Fruit fly (Drosophila melanogaster) whole organism, prepupa: ENCODE measurements around the gene shakB.

Experiments
- Blimp-1 ChIP-seq: fragments of 200-800 bp; sonication (Bioruptor generic); optimal IDR thresholded peaks from 3 replicates; lab custom pipeline; 2017; ENCODE audit warnings: missing biosample characterization, missing genetic modification characterization, mild to moderate bottlenecking, moderate library complexity, missing genetic modification reagents
- CG10631 ChIP-seq: fragments of 200-800 bp; sonication (Bioruptor generic); optimal IDR thresholded peaks from 2 replicates; lab custom pipeline; 2016; ENCODE audit warnings: missing biosample characterization, missing genetic modification characterization
- CG10669 ChIP-seq: fragments of 200-800 bp; sonication (Bioruptor generic); optimal IDR thresholded peaks from 3 replicates; lab custom pipeline; 2018; ENCODE audit warnings: missing biosample characterization, mild to moderate bottlenecking, missing genetic modification characterization, moderate library complexity
- CG11294 ChIP-seq: fragments of 200-800 bp; sonication (Bioruptor generic); IDR thresholded peaks from 2 replicates; pipeline ENCODE4 v1.3.6; 2022; ENCODE audit warnings: missing biosample characterization, missing genetic modification characterization
- CG11902 ChIP-seq: fragments of 200-800 bp; sonication (Bioruptor generic); optimal IDR thresholded peaks from 3 replicates; lab custom pipeline; 2016; ENCODE audit warnings: missing biosample characterization, missing genetic modification characterization
- CG1621 ChIP-seq: fragments of 200-800 bp; sonication (Bioruptor generic); optimal IDR thresholded peaks from 3 replicates; lab custom pipeline; 2018; ENCODE audit warnings: missing biosample characterization, mild to moderate bottlenecking, missing genetic modification characterization
- CG3032 ChIP-seq: fragments of 200-800 bp; optimal IDR thresholded peaks from 2 replicates; lab custom pipeline; 2019; ENCODE audit warnings: missing biosample characterization, mild to moderate bottlenecking, missing genetic modification characterization, moderate library complexity
- CG31627 ChIP-seq: fragments of 200-800 bp; sonication (Bioruptor generic); optimal IDR thresholded peaks from 3 replicates; lab custom pipeline; 2016; ENCODE audit warnings: missing biosample characterization, missing genetic modification characterization
- CG4318 ChIP-seq: fragments of 200-800 bp; sonication (Bioruptor generic); optimal IDR thresholded peaks from 3 replicates; lab custom pipeline; 2017; ENCODE audit warnings: missing biosample characterization, mild to moderate bottlenecking, missing genetic modification characterization
- CG6163 ChIP-seq: fragments of 200-800 bp; sonication (Bioruptor generic); IDR thresholded peaks from 3 replicates; pipeline ENCODE4 v1.3.6; 2022; ENCODE audit warnings: missing biosample characterization, missing genetic modification characterization
- CG6276 ChIP-seq: fragments of 200-800 bp; sonication (Bioruptor generic); optimal IDR thresholded peaks from 2 replicates; lab custom pipeline; 2017; ENCODE audit warnings: missing biosample characterization, mild to moderate bottlenecking, missing genetic modification characterization
- CG6854 ChIP-seq: fragments of 200-800 bp; sonication (Bioruptor generic); optimal IDR thresholded peaks from 2 replicates; lab custom pipeline; 2017; ENCODE audit warnings: missing biosample characterization, mild to moderate bottlenecking, missing genetic modification characterization
- CG7368 ChIP-seq: fragments of 200-800 bp; sonication (Bioruptor generic); optimal IDR thresholded peaks from 3 replicates; lab custom pipeline; 2016; ENCODE audit warnings: missing biosample characterization, missing genetic modification characterization
- CG8632 ChIP-seq: fragments of 200-800 bp; sonication (Bioruptor generic); optimal IDR thresholded peaks from 3 replicates; lab custom pipeline; 2016; ENCODE audit warnings: missing biosample characterization, missing genetic modification characterization
- Eip93F ChIP-seq: fragments of 200-800 bp; sonication (Bioruptor generic); optimal IDR thresholded peaks from 2 replicates; lab custom pipeline; 2016; ENCODE audit warnings: missing biosample characterization, mild to moderate bottlenecking, missing genetic modification characterization
- Ets21C ChIP-seq: fragments of 200-800 bp; sonication (Bioruptor generic); optimal IDR thresholded peaks from 3 replicates; lab custom pipeline; 2016; ENCODE audit warnings: missing biosample characterization, missing genetic modification characterization
- Ets96B ChIP-seq: fragments of 200-800 bp; optimal IDR thresholded peaks from 2 replicates; lab custom pipeline; 2019; ENCODE audit warnings: missing biosample characterization, mild to moderate bottlenecking, missing genetic modification characterization, moderate library complexity
- Gug ChIP-seq: fragments of 200-800 bp; sonication (Bioruptor generic); IDR thresholded peaks from 2 replicates; pipeline ENCODE4 v1.3.6; 2022; ENCODE audit warnings: missing biosample characterization, missing genetic modification characterization
- Hr39 ChIP-seq: fragments of 200-800 bp; sonication (Bioruptor generic); optimal IDR thresholded peaks from 2 replicates; lab custom pipeline; 2016; ENCODE audit warnings: missing biosample characterization, missing genetic modification characterization
- Hr4 ChIP-seq: fragments of 200-800 bp; sonication (Bioruptor generic); optimal IDR thresholded peaks from 3 replicates; lab custom pipeline; 2016; ENCODE audit warnings: missing biosample characterization, missing genetic modification characterization
- Lpt ChIP-seq: fragments of 200-800 bp; sonication (Bioruptor generic); optimal IDR thresholded peaks from 3 replicates; lab custom pipeline; 2016; ENCODE audit warnings: missing biosample characterization, missing genetic modification characterization
- OdsH ChIP-seq: fragments of 200-800 bp; sonication (Bioruptor generic); optimal IDR thresholded peaks from 3 replicates; lab custom pipeline; 2016; ENCODE audit warnings: missing biosample characterization, missing genetic modification characterization
- Sox102F ChIP-seq: fragments of 200-800 bp; sonication (Bioruptor generic); optimal IDR thresholded peaks from 2 replicates; lab custom pipeline; 2016; ENCODE audit warnings: missing biosample characterization, mild to moderate bottlenecking, missing genetic modification characterization
- Sox14 ChIP-seq: fragments of 200-800 bp; sonication (Bioruptor generic); optimal IDR thresholded peaks from 3 replicates; lab custom pipeline; 2016; ENCODE audit warnings: missing biosample characterization, missing genetic modification characterization
- Sox15 ChIP-seq: fragments of 200-800 bp; sonication (Bioruptor generic); optimal IDR thresholded peaks from 3 replicates; lab custom pipeline; 2016; ENCODE audit warnings: missing biosample characterization, missing genetic modification characterization
- achi ChIP-seq: fragments of 200-800 bp; sonication (Bioruptor generic); optimal IDR thresholded peaks from 3 replicates; lab custom pipeline; 2016; ENCODE audit warnings: missing biosample characterization, missing genetic modification characterization
- acj6 ChIP-seq: fragments of 200-800 bp; sonication (Bioruptor generic); optimal IDR thresholded peaks from 3 replicates; lab custom pipeline; 2016; ENCODE audit warnings: missing biosample characterization, missing genetic modification characterization
- dac ChIP-seq: fragments of 200-800 bp; sonication (Bioruptor generic); optimal IDR thresholded peaks from 2 replicates; lab custom pipeline; 2017; ENCODE audit warnings: missing biosample characterization, mild to moderate bottlenecking, missing genetic modification characterization
- dsx ChIP-seq: fragments of 200-800 bp; optimal IDR thresholded peaks from 3 replicates; lab custom pipeline; 2019; ENCODE audit warnings: missing biosample characterization, mild to moderate bottlenecking, missing genetic modification characterization, moderate library complexity; ENCODE audit not compliant: poor library complexity, severe bottlenecking
- fd59A ChIP-seq: fragments of 200-800 bp; sonication (Bioruptor generic); optimal IDR thresholded peaks from 2 replicates; lab custom pipeline; 2017; ENCODE audit warnings: missing biosample characterization, mild to moderate bottlenecking, missing genetic modification characterization, missing genetic modification reagents
- fkh ChIP-seq: fragments of 200-800 bp; sonication (Bioruptor generic); optimal IDR thresholded peaks from 3 replicates; lab custom pipeline; 2017; ENCODE audit warnings: missing biosample characterization, mild to moderate bottlenecking, missing genetic modification characterization, moderate library complexity
- salr ChIP-seq, 2 experiments: fragments of 200-800 bp; sonication (Bioruptor generic); optimal IDR thresholded peaks; 3 replicates each; lab custom pipeline; 2016 to 2018; ENCODE audit warnings: missing biosample characterization in 2 of 2, missing genetic modification characterization in 2 of 2, mild to moderate bottlenecking in 1 of 2
- svp ChIP-seq: fragments of 200-800 bp; sonication (Bioruptor generic); peaks from one replicate; lab custom pipeline; 2016; ENCODE audit warnings: missing biosample characterization, missing genetic modification characterization
- vri ChIP-seq: fragments of 200-800 bp; sonication (Bioruptor generic); optimal IDR thresholded peaks from 3 replicates; lab custom pipeline; 2016; ENCODE audit warnings: missing biosample characterization, mild to moderate bottlenecking, missing genetic modification characterization

The shakB gene

dm6 chrX:20735910-20736483 lies 190.9 kb downstream of the shakB start, which contains the start of gene CG1324:
TSS of gene CG1324 (minus strand) at chrX:20735960.
- TF ChIP-seq CG6163, result no peak
- TF ChIP-seq Ets21C, result no peak
- no peak for TF ChIP-seq Hr4 (GFP tag; lab: Kevin White, UChicago)
- TF ChIP-seq Gug (GFP tag; lab: Robert Waterston, UW), result no peak
- no peak for TF ChIP-seq Lpt (GFP tag; lab: Kevin White, UChicago)
- no peak for TF ChIP-seq Ets96B (tag; lab: Kevin White, UChicago)
- TF ChIP-seq CG1621 (tag; lab: Kevin White, UChicago), result no peak
- TF ChIP-seq dsx (GFP tag; lab: Kevin White, UChicago), result no peak
- TF ChIP-seq OdsH (GFP tag; lab: Kevin White, UChicago), result no peak
- no peak for TF ChIP-seq achi (GFP tag; lab: Kevin White, UChicago)
- no peak for TF ChIP-seq fd59A (GFP tag; lab: Kevin White, UChicago)
- TF ChIP-seq CG4318, result no peak
- TF ChIP-seq Blimp-1 (GFP tag; lab: Kevin White, UChicago), result no peak
- TF ChIP-seq CG10669, result no peak
- TF ChIP-seq svp, result no peak
- no peak for TF ChIP-seq Sox14 (GFP tag; lab: Kevin White, UChicago)

- TF ChIP-seq salr (GFP tag; optimal IDR thresholded peaks at IDR 0.05; lab: Kevin White, UChicago) (no peak), Eip93F (no peak), Ets21C (no peak), acj6 (GFP tag; lab: Kevin White, UChicago) (no peak), dac (no peak), CG1621 (tag; lab: Kevin White, UChicago) (no peak), dsx (GFP tag; lab: Kevin White, UChicago) (no peak), CG10631 (GFP tag; lab: Kevin White, UChicago) (no peak), Sox15 (GFP tag; lab: Kevin White, UChicago) (no peak), CG6854 (no peak), CG11902 (GFP tag; lab: Kevin White, UChicago) (no peak)
Measured at dm6 chrX:20731492-20731891, 195.4 kb downstream of the shakB start.

- no peak for TF ChIP-seq CG7368 (GFP tag; lab: Kevin White, UChicago)
- no peak for TF ChIP-seq fkh (GFP tag; lab: Kevin White, UChicago)
- no peak for TF ChIP-seq Sox102F
- TF ChIP-seq CG6163, result no peak
- TF ChIP-seq CG31627, result no peak
- TF ChIP-seq Hr39 (GFP tag; lab: Kevin White, UChicago), result no peak
- TF ChIP-seq CG3032, result no peak
- TF ChIP-seq svp, result peak; percentile 70
- TF ChIP-seq, all 60 proteins: peak for 1
Measured at dm6 chrX:20728591-20728990, 198.3 kb downstream of the shakB start.

dm6 chrX:20724475-20724874 lies 202.4 kb downstream of the shakB start:
- TF ChIP-seq CG8632 (GFP tag; lab: Kevin White, UChicago) (no peak), CG1621 (tag; lab: Kevin White, UChicago) (no peak), CG6163 (no peak), Hr39 (GFP tag; lab: Kevin White, UChicago) (no peak), CG11294 (GFP tag; lab: Robert Waterston, UW) (no peak), CG6276 (GFP tag; lab: Kevin White, UChicago) (no peak), Ets96B (tag; lab: Kevin White, UChicago) (no peak), vri (GFP tag; lab: Kevin White, UChicago) (no peak), CG3032 (no peak), CG31627 (no peak), dsx (GFP tag; lab: Kevin White, UChicago) (no peak)
